Worm (Caenorhabditis elegans) whole organism, L4 larva: Measurements from ENCODE around the gene C53A3.4.
"Not testable (repeated sequence)": the region's sequence is repeated elsewhere in the genome, so short reads cannot be mapped to it uniquely, and the experiment has no call there.

Experiments used
- F10B5.3 ChIP-seq: sonication (generic microtip); optimal IDR thresholded peaks from 2 replicates; lab custom pipeline; 2016; ENCODE audit warnings: mild to moderate bottlenecking, missing genetic modification characterization, missing compliant biosample characterization
- F49E8.2 ChIP-seq: sonication (generic microtip); optimal IDR thresholded peaks from 2 replicates; lab custom pipeline; 2016; ENCODE audit warnings: missing compliant biosample characterization, mild to moderate bottlenecking, missing genetic modification characterization, borderline replicate concordance
- R02D3.7 ChIP-seq: fragments of 150-350 bp; sonication (generic microtip); optimal IDR thresholded peaks from 3 replicates; lab custom pipeline; 2014; ENCODE audit warnings: missing biosample characterization, missing genetic modification characterization
- T26A8.4 ChIP-seq: fragments of 200-800 bp; sonication (Bioruptor generic); IDR thresholded peaks from 2 replicates; pipeline ENCODE4 v1.3.6; 2022; ENCODE audit warnings: missing genetic modification characterization, missing compliant biosample characterization
- ZK337.2 ChIP-seq: fragments of 200-800 bp; sonication (Bioruptor generic); IDR thresholded peaks from 2 replicates; pipeline ENCODE4 v1.3.6; 2022; ENCODE audit warnings: missing genetic modification reagents, missing genetic modification characterization, missing compliant biosample characterization
- ZK546.5 ChIP-seq, 2 experiments: sonication (generic microtip); optimal IDR thresholded peaks; 2 replicates each; lab custom pipeline; 2017; ENCODE audit warnings: missing biosample characterization in 2 of 2, missing genetic modification characterization in 2 of 2
- arid-1 ChIP-seq: fragments of 200-800 bp; sonication (Bioruptor generic); conservative IDR thresholded peaks from 2 replicates; pipeline ENCODE4 v1.3.6; 2022; ENCODE audit warnings: missing genetic modification reagents, missing genetic modification characterization, missing compliant biosample characterization
- ceh-20 ChIP-seq: fragments of 200-800 bp; sonication (Bioruptor generic); IDR thresholded peaks from 2 replicates; pipeline ENCODE4 v1.3.6; 2022; ENCODE audit warnings: missing genetic modification reagents, missing genetic modification characterization, missing compliant biosample characterization
- ceh-32 ChIP-seq: sonication (generic microtip); optimal IDR thresholded peaks from 2 replicates; lab custom pipeline; 2016; ENCODE audit warnings: mild to moderate bottlenecking, missing genetic modification characterization, missing compliant biosample characterization; ENCODE audit not compliant: poor library complexity
- ces-1 ChIP-seq: fragments of 150-350 bp; sonication (generic microtip); optimal IDR thresholded peaks from 4 replicates; lab custom pipeline; 2014; ENCODE audit warnings: missing biosample characterization, missing genetic modification reagents, missing genetic modification characterization
- ctbp-1 ChIP-seq: fragments of 200-800 bp; sonication (Bioruptor generic); IDR thresholded peaks from 2 replicates; pipeline ENCODE4 v1.3.6; 2022; ENCODE audit warnings: missing genetic modification reagents, missing genetic modification characterization, missing compliant biosample characterization
- daf-16 ChIP-seq, 3 experiments: sonication (generic microtip); optimal IDR thresholded peaks; 2 replicates each; lab custom pipeline; 2016 to 2017; ENCODE audit warnings: missing genetic modification characterization in 3 of 3, missing genetic modification reagents in 3 of 3, mild to moderate bottlenecking in 2 of 3, missing compliant biosample characterization in 2 of 3, missing biosample characterization in 1 of 3, moderate library complexity in 1 of 3
- daf-19 ChIP-seq: fragments of 200-800 bp; sonication (Bioruptor generic); conservative IDR thresholded peaks from 2 replicates; pipeline ENCODE4 v1.3.6; 2022; ENCODE audit warnings: missing genetic modification characterization, missing compliant biosample characterization
- dmd-6 ChIP-seq: fragments of 200-800 bp; sonication (Bioruptor generic); IDR thresholded peaks from 2 replicates; pipeline ENCODE4 v1.3.6; 2022; ENCODE audit warnings: missing genetic modification reagents, missing genetic modification characterization, missing compliant biosample characterization
- dmd-9 ChIP-seq: fragments of 200-800 bp; sonication (Bioruptor generic); IDR thresholded peaks from 2 replicates; pipeline ENCODE4 v1.3.6; 2022; ENCODE audit warnings: missing genetic modification reagents, missing genetic modification characterization, missing compliant biosample characterization
- egl-43 ChIP-seq: fragments of 200-800 bp; sonication (Bioruptor generic); IDR thresholded peaks from 2 replicates; pipeline ENCODE4 v1.3.6; 2022; ENCODE audit warnings: missing genetic modification reagents, missing genetic modification characterization, missing compliant biosample characterization
- hlh-30 ChIP-seq: sonication (generic microtip); optimal IDR thresholded peaks from 2 replicates; lab custom pipeline; 2017; ENCODE audit warnings: antibody characterized with exemption, mild to moderate bottlenecking, missing genetic modification characterization, missing compliant biosample characterization; ENCODE audit not compliant: insufficient read depth
- hmg-1.1 ChIP-seq: fragments of 200-800 bp; sonication (Bioruptor generic); IDR thresholded peaks from 2 replicates; pipeline ENCODE4 v1.3.6; 2022; ENCODE audit warnings: missing genetic modification reagents, missing genetic modification characterization, missing compliant biosample characterization
- jun-1 ChIP-seq: fragments of 150-350 bp; optimal IDR thresholded peaks from 2 replicates; lab custom pipeline; 2014; ENCODE audit warnings: missing biosample characterization, missing genetic modification reagents, missing genetic modification characterization
- lim-7 ChIP-seq: fragments of 200-800 bp; sonication (Bioruptor generic); IDR thresholded peaks from 2 replicates; pipeline ENCODE4 v1.3.6; 2022; ENCODE audit warnings: missing genetic modification characterization, missing compliant biosample characterization
- lin-1 ChIP-seq: fragments of 200-800 bp; sonication (Bioruptor generic); IDR thresholded peaks from 2 replicates; pipeline ENCODE4 v1.3.6; 2022; ENCODE audit warnings: missing genetic modification reagents, missing genetic modification characterization, missing compliant biosample characterization
- lin-13 ChIP-seq: fragments of 150-350 bp; optimal IDR thresholded peaks from 2 replicates; lab custom pipeline; 2014; ENCODE audit warnings: missing biosample characterization, missing genetic modification reagents, missing genetic modification characterization
- lin-15B ChIP-seq: fragments of 150-350 bp; sonication (generic microtip); optimal IDR thresholded peaks from 3 replicates; lab custom pipeline; 2014; ENCODE audit warnings: missing biosample characterization, missing genetic modification characterization
- lin-29 ChIP-seq: fragments of 200-800 bp; sonication (Bioruptor generic); IDR thresholded peaks from 2 replicates; pipeline ENCODE4 v1.3.6; 2022; ENCODE audit warnings: missing genetic modification reagents, missing genetic modification characterization, missing compliant biosample characterization
- madf-9 ChIP-seq: fragments of 200-800 bp; sonication (Bioruptor generic); conservative IDR thresholded peaks from 2 replicates; pipeline ENCODE4 v1.3.6; 2022; ENCODE audit warnings: missing genetic modification reagents, missing genetic modification characterization, missing compliant biosample characterization
- mdt-29 ChIP-seq: fragments of 200-800 bp; sonication (Bioruptor generic); IDR thresholded peaks from 2 replicates; pipeline ENCODE4 v1.3.6; 2022; ENCODE audit warnings: missing genetic modification reagents, missing genetic modification characterization, missing compliant biosample characterization
- mep-1 ChIP-seq: fragments of 150-350 bp; sonication (generic microtip); optimal IDR thresholded peaks from 3 replicates; lab custom pipeline; 2014; ENCODE audit warnings: missing biosample characterization, missing genetic modification characterization
- mes-2 ChIP-seq: sonication (generic microtip); optimal IDR thresholded peaks from 2 replicates; lab custom pipeline; 2016; ENCODE audit warnings: missing genotype, mild to moderate bottlenecking, missing genetic modification characterization, missing compliant biosample characterization; ENCODE audit not compliant: poor library complexity, severe bottlenecking
- mxl-2 ChIP-seq: fragments of 200-800 bp; sonication (Bioruptor generic); conservative IDR thresholded peaks from 2 replicates; pipeline ENCODE4 v1.3.6; 2022; ENCODE audit warnings: missing genetic modification reagents, missing genetic modification characterization, missing compliant biosample characterization
- nhr-102 ChIP-seq: sonication (generic microtip); optimal IDR thresholded peaks from 2 replicates; lab custom pipeline; 2016; ENCODE audit warnings: mild to moderate bottlenecking, missing genetic modification characterization, moderate library complexity, missing compliant biosample characterization
- nhr-237 ChIP-seq: sonication (generic microtip); optimal IDR thresholded peaks from 2 replicates; lab custom pipeline; 2017; ENCODE audit warnings: missing biosample characterization, missing genetic modification characterization
- nhr-25 ChIP-seq: sonication (generic microtip); optimal IDR thresholded peaks from 2 replicates; lab custom pipeline; 2017; ENCODE audit warnings: missing genetic modification characterization, mild to moderate bottlenecking, missing compliant biosample characterization, antibody characterized with exemption, moderate library complexity, borderline replicate concordance; ENCODE audit not compliant: insufficient read depth
- nhr-41 ChIP-seq: fragments of 200-800 bp; sonication (Bioruptor generic); IDR thresholded peaks from 2 replicates; pipeline ENCODE4 v1.3.6; 2022; ENCODE audit warnings: missing genetic modification reagents, missing genetic modification characterization, missing compliant biosample characterization
- pha-4 ChIP-seq, 2 experiments: fragments of 150-350 bp in 1 of 2; fragments of 200-800 bp in 1 of 2; sonication (Bioruptor generic) in 1 of 2; IDR thresholded peaks in 1 of 2; optimal IDR thresholded peaks in 1 of 2; 2 replicates each; pipeline versions ENCODE4 v1.3.6 to Lab custom; 2014 to 2022; ENCODE audit warnings: missing genetic modification characterization in 2 of 2, missing genetic modification reagents in 2 of 2, missing biosample characterization in 1 of 2, missing compliant biosample characterization in 1 of 2
- php-3 ChIP-seq: fragments of 200-800 bp; sonication (Bioruptor generic); IDR thresholded peaks from 2 replicates; pipeline ENCODE4 v1.3.6; 2022; ENCODE audit warnings: missing genetic modification reagents, missing genetic modification characterization, missing compliant biosample characterization
- rbr-2 ChIP-seq: sonication (generic microtip); optimal IDR thresholded peaks from 2 replicates; lab custom pipeline; 2016; ENCODE audit warnings: missing genotype, missing genetic modification characterization, missing compliant biosample characterization
- saeg-2 ChIP-seq: fragments of 200-800 bp; sonication (Bioruptor generic); IDR thresholded peaks from 2 replicates; pipeline ENCODE4 v1.3.6; 2022; ENCODE audit warnings: missing genetic modification reagents, missing genetic modification characterization, missing compliant biosample characterization
- sdz-12 ChIP-seq: fragments of 200-800 bp; sonication (Bioruptor generic); optimal IDR thresholded peaks from 2 replicates; lab custom pipeline; 2018; ENCODE audit warnings: mild to moderate bottlenecking, missing genetic modification characterization, missing compliant biosample characterization
- set-16 ChIP-seq: fragments of 200-800 bp; sonication (Bioruptor generic); IDR thresholded peaks from 2 replicates; pipeline ENCODE4 v1.3.6; 2022; ENCODE audit warnings: missing genetic modification reagents, missing genetic modification characterization, missing compliant biosample characterization
- snpc-1.2 ChIP-seq: fragments of 200-800 bp; sonication (Bioruptor generic); IDR thresholded peaks from 2 replicates; pipeline ENCODE4 v1.3.6; 2022; ENCODE audit warnings: missing genetic modification reagents, missing genetic modification characterization, missing compliant biosample characterization
- tra-1 ChIP-seq: fragments of 200-800 bp; sonication (Bioruptor generic); IDR thresholded peaks from 2 replicates; pipeline ENCODE4 v1.3.6; 2022; ENCODE audit warnings: missing genetic modification reagents, missing genetic modification characterization, missing compliant biosample characterization
- unc-130 ChIP-seq: sonication (generic microtip); optimal IDR thresholded peaks from 2 replicates; lab custom pipeline; 2016; ENCODE audit warnings: missing genetic modification reagents, missing genetic modification characterization, missing compliant biosample characterization
- zfp-3 ChIP-seq: fragments of 200-800 bp; sonication (Bioruptor generic); conservative IDR thresholded peaks from 2 replicates; pipeline ENCODE4 v1.3.6; 2022; ENCODE audit warnings: missing genetic modification reagents, missing genetic modification characterization, missing compliant biosample characterization
- ztf-11 ChIP-seq: fragments of 150-350 bp; optimal IDR thresholded peaks from 2 replicates; lab custom pipeline; 2014; ENCODE audit warnings: missing biosample characterization, missing genetic modification characterization

The C53A3.4 gene

DNA sequence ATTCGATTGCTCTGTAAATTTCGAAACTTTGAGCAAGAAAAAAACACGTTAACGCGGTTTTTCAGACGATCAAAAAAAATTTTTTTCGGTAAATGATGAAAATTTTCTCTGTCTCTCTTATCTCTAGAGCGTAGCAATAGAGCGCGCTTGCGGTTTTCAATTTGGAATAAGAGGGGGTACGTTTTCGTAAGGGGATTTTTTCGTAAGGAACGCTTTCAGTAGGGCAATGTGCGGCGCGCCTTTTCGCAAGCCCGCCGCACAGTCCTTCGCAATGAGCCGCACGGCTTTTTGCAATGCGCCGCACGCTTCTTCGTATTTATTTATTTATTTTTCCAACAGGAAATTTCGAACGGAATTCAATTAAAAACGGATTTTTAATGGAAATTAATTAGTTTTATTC lies 18.3 kb upstream of the C53A3.4 start, which contains the start of gene F44E7.4 (continued):
- TF ChIP-seq daf-19 (GFP tag; lab: Robert Waterston, UW) (0 out of 2 replicates have a peak, but pooled peaks have one; percentile 18), set-16 (peak; percentile 61), dmd-9 (GFP tag; lab: Robert Waterston, UW) (peak; percentile 89), tra-1 (GFP tag; lab: Robert Waterston, UW) (peak; percentile 79; the same call in 1 of the 2 replicates), hlh-30 (tag; lab: Kevin White, UChicago) (peak; percentile 28), nhr-41 (peak; percentile 86), nhr-102 (tag; lab: Kevin White, UChicago) (peak; percentile 9), lin-1 (GFP tag; lab: Robert Waterston, UW) (peak; percentile 91), pha-4 (GFP tag; IDR thresholded peaks at IDR 0.05; lab: Robert Waterston, UW) (peak; percentile 91), madf-9 (GFP tag; lab: Robert Waterston, UW) (peak; percentile 79), arid-1 (peak; percentile 95), mxl-2 (GFP tag; lab: Robert Waterston, UW) (peak; percentile 74), snpc-1.2 (peak; percentile 90), T26A8.4 (GFP tag; lab: Robert Waterston, UW) (peak; percentile 95), ctbp-1 (peak; percentile 85), php-3 (GFP tag; lab: Robert Waterston, UW) (peak; percentile 85), lim-7 (GFP tag; lab: Robert Waterston, UW) (peak; percentile 79), dmd-6 (peak; percentile 82), hmg-1.1 (GFP tag; lab: Robert Waterston, UW) (peak; percentile 97), egl-43 (GFP tag; lab: Robert Waterston, UW) (peak; percentile 92), saeg-2 (GFP tag; lab: Robert Waterston, UW) (peak; percentile 82), F49E8.2 (tag; lab: Kevin White, UChicago) (peak; percentile 24), unc-130 (GFP tag; lab: Kevin White, UChicago) (peak; percentile 14), mep-1 (peak; percentile 62), lin-29 (GFP tag; lab: Robert Waterston, UW) (peak; percentile 81), lin-13 (GFP tag; lab: Kevin White, UChicago) (peak; percentile 17), mes-2 (tag; lab: Kevin White, UChicago) (peak; percentile 77), zfp-3 (GFP tag; lab: Robert Waterston, UW) (peak; percentile 76; the same call in 1 of the 2 replicates), ceh-20 (GFP tag; lab: Robert Waterston, UW) (peak; percentile 90), ZK337.2 (GFP tag; lab: Robert Waterston, UW) (peak; percentile 81), daf-16 (tag; optimal IDR thresholded peaks at IDR 0.05; lab: Kevin White, UChicago) (peak; percentile 6)
- TF ChIP-seq pha-4 (tag; optimal IDR thresholded peaks at IDR 0.05; lab: Kevin White, UChicago); daf-16 (GFP tag; optimal IDR thresholded peaks at IDR 0.05; lab: Kevin White, UChicago): not testable (repeated sequence)
- TF ChIP-seq, all 104 proteins: peak for 50; not testable (repeated sequence) for 54

DNA sequence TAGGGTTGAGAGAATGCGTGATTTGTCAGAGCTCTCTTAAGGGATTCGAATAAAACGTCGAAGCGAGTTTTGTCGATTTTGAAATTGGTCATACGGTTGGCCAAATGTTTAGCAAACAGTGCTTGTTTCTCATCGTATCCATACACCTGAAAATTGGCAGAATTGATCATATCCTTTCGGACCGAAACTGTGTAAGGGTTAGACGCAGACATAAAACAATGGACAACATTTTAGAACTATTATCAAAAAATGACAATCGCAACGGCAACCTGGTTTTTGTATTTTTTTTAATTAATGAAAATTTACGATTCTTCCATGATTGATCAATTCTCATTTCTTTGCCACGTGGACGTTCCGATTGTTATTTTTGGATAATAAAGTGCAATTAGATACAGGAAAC lies 15.5 kb upstream of the C53A3.4 start:
- TF ChIP-seq hlh-30 (tag; lab: Kevin White, UChicago) = no peak
- TF ChIP-seq R02D3.7 (tag; lab: Kevin White, UChicago) = no peak
- no peak for TF ChIP-seq lin-15B (tag; lab: Kevin White, UChicago)
- TF ChIP-seq ztf-11 (tag; lab: Kevin White, UChicago) = no peak
- no peak for TF ChIP-seq lin-13 (GFP tag; lab: Kevin White, UChicago)
- TF ChIP-seq jun-1 (tag; lab: Kevin White, UChicago) = no peak
- no peak for TF ChIP-seq mdt-29
- TF ChIP-seq ZK337.2 (GFP tag; lab: Robert Waterston, UW) = no peak
- no peak for TF ChIP-seq egl-43 (GFP tag; lab: Robert Waterston, UW)
- no peak for TF ChIP-seq F10B5.3 (tag; lab: Kevin White, UChicago)
- no peak for TF ChIP-seq nhr-25 (tag; lab: Kevin White, UChicago)
- no peak for TF ChIP-seq ces-1
- no peak for TF ChIP-seq rbr-2 (tag; lab: Kevin White, UChicago)
- no peak for TF ChIP-seq ZK546.5 (tag; optimal IDR thresholded peaks at IDR 0.05; lab: Kevin White, UChicago)
- no peak for TF ChIP-seq ceh-32 (tag; lab: Kevin White, UChicago)
- TF ChIP-seq nhr-237 (tag; lab: Kevin White, UChicago) = no peak
- no peak for TF ChIP-seq sdz-12
